Fruit fly (Drosophila melanogaster): Measurements from ENCODE around the gene nau.
A peak's percentile ranks its signal among the peaks of the same experiment; 100 is the strongest.

The nau gene

DNA sequence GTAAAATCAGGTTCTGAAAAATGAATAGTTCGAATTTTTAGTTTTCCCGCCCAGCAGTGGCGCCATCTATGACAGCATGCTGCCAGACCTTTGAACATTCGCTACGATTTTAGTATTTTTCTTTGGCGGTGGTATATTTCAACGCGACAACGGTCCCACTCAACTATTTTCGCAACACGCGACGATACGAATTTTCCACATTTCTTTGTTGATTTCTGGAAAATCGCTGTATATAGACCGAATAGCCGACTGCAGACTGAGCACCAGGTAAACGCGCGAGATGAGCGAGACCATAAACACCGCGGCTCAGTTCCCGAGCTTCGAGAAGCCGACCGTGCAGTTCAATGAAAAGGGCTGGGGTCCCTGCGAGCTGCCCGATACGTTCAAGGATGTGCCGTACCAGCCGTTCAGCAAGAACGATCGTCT, 38.2 kb downstream of the nau start, which contains the start of gene eIF3d1 (continued):
- TF ChIP-seq CG10321 (GFP tag; IDR thresholded peaks at IDR 0.05) (no peak), Dek (tag; optimal IDR thresholded peaks at IDR 0.05) (no peak), Antp (GFP tag; optimal IDR thresholded peaks at IDR 0.05) (no peak), CG12219 (GFP tag; optimal IDR thresholded peaks at IDR 0.05) (no peak), CG7556 (GFP tag; optimal IDR thresholded peaks at IDR 0.05) (no peak), schlank (tag; optimal IDR thresholded peaks at IDR 0.05) (no peak), CG34224 (GFP tag; IDR thresholded peaks at IDR 0.05; ENCODE audit: partially characterized antibody) (no peak), CG7928 (GFP tag; optimal IDR thresholded peaks at IDR 0.05) (no peak), CG33557 (GFP tag; optimal IDR thresholded peaks at IDR 0.05) (no peak), CG8290 (GFP tag; optimal IDR thresholded peaks at IDR 0.05) (peak; percentile 12), CG8290 (tag; optimal IDR thresholded peaks at IDR 0.05) (no peak), CG4404 (GFP tag; IDR thresholded peaks at IDR 0.05) (no peak), Drgx (GFP tag; IDR thresholded peaks at IDR 0.05) (no peak), ap (GFP tag; IDR thresholded peaks at IDR 0.05) (no peak), Sry-β (GFP tag; optimal IDR thresholded peaks at IDR 0.05) (no peak), CG4730 (GFP tag; IDR thresholded peaks at IDR 0.05) (no peak), D (optimal IDR thresholded peaks at IDR 0.05) (no peak), D (GFP tag; optimal IDR thresholded peaks at IDR 0.05) (no peak), C15 (GFP tag; IDR thresholded peaks at IDR 0.05) (no peak), ftz-f1 (GFP tag; optimal IDR thresholded peaks at IDR 0.05) (peak; percentile 40), btn (GFP tag; optimal IDR thresholded peaks at IDR 0.05) (no peak), CG8478 (optimal IDR thresholded peaks at IDR 0.05) (no peak), lilli (GFP tag; optimal IDR thresholded peaks at IDR 0.05) (peak; percentile 29), ems (GFP tag; optimal IDR thresholded peaks at IDR 0.05) (peak; percentile 8), CG12104 (GFP tag; optimal IDR thresholded peaks at IDR 0.05) (no peak), Awh (GFP tag; IDR thresholded peaks at IDR 0.05) (no peak), fd96Cb (tag; optimal IDR thresholded peaks at IDR 0.05) (no peak), CG31365 (tag; optimal IDR thresholded peaks at IDR 0.05) (no peak), CG42726 (GFP tag; IDR thresholded peaks at IDR 0.05; ENCODE audit: partially characterized antibody) (peak; percentile 5; the same call in 1 of the 2 replicates), CG13123 (GFP tag; optimal IDR thresholded peaks at IDR 0.05) (no peak), tap (tag; optimal IDR thresholded peaks at IDR 0.05) (no peak), CG7786 (GFP tag; optimal IDR thresholded peaks at IDR 0.05) (no peak), exex (tag; optimal IDR thresholded peaks at IDR 0.05) (no peak), CG11093 (GFP tag; IDR thresholded peaks at IDR 0.05) (no peak), trem (tag; optimal IDR thresholded peaks at IDR 0.05) (peak; percentile 74), CG8924 (tag; optimal IDR thresholded peaks at IDR 0.05) (no peak), grn (GFP tag; optimal IDR thresholded peaks at IDR 0.05) (no peak), CG12942 (GFP tag; optimal IDR thresholded peaks at IDR 0.05) (peak; percentile 3), oc (tag; optimal IDR thresholded peaks at IDR 0.05) (no peak), CkIIα-i1 (GFP tag; IDR thresholded peaks at IDR 0.05) (no peak), pum (GFP tag; optimal IDR thresholded peaks at IDR 0.05) (peak; percentile 26), chif (GFP tag; optimal IDR thresholded peaks at IDR 0.05) (peak; percentile 12 to 25), gce (GFP tag; IDR thresholded peaks at IDR 0.05) (no peak), H15 (GFP tag; IDR thresholded peaks at IDR 0.05) (no peak), pita (GFP tag; optimal IDR thresholded peaks at IDR 0.05) (no peak), fd64A (GFP tag; optimal IDR thresholded peaks at IDR 0.05) (no peak), Adf1 (GFP tag; IDR thresholded peaks at IDR 0.05) (no peak), cato (GFP tag; optimal IDR thresholded peaks at IDR 0.05; ENCODE audit: borderline replicate concordance) (no peak), slp2 (GFP tag; optimal IDR thresholded peaks at IDR 0.05) (no peak), CG10565 (GFP tag; optimal IDR thresholded peaks at IDR 0.05) (no peak), NK7.1 (GFP tag; optimal IDR thresholded peaks at IDR 0.05) (no peak), kah (GFP tag; optimal IDR thresholded peaks at IDR 0.05) (no peak), B-H2 (GFP tag; optimal IDR thresholded peaks at IDR 0.05) (no peak)
